ENCODE assay signal across 1 fruit fly cellular context in genomic region chr2L:5242194-5242914, dm6.
TF ChIP-seq lines count a peak whose summit lies in the region.

No protein-coding gene starts in this region.

TF ChIP-seq in whole organism, embryonic, 481 proteins besides CTCF, POLR2A, EP300 and RAD21 (continued from another document and continues in another):
- peak in 1 of 2 experiments; percentile 16 for TF ChIP-seq bsh (GFP tag; optimal IDR thresholded peaks at IDR 0.05; lab: Kevin White, UChicago)
- peak; percentile 28 for TF ChIP-seq lbe (GFP tag; optimal IDR thresholded peaks at IDR 0.05; lab: Kevin White, UChicago)
- no peak for TF ChIP-seq tll (GFP tag; optimal IDR thresholded peaks at IDR 0.05; lab: Kevin White, UChicago)
- TF ChIP-seq CG4730 (GFP tag; IDR thresholded peaks at IDR 0.05; lab: Robert Waterston, UW) = no peak
- TF ChIP-seq CG12236 (GFP tag; optimal IDR thresholded peaks at IDR 0.05; lab: Kevin White, UChicago) = no peak
- no peak for TF ChIP-seq CG10431 (GFP tag; optimal IDR thresholded peaks at IDR 0.05; lab: Kevin White, UChicago)
- no peak for TF ChIP-seq CG8924 (tag; optimal IDR thresholded peaks at IDR 0.05; lab: Kevin White, UChicago)
- TF ChIP-seq CG34422 (GFP tag; IDR thresholded peaks at IDR 0.05; lab: Robert Waterston, UW) = no peak
- no peak for TF ChIP-seq zf30C (GFP tag; optimal IDR thresholded peaks at IDR 0.05; lab: Kevin White, UChicago)
- no peak for TF ChIP-seq scrt (GFP tag; optimal IDR thresholded peaks at IDR 0.05; lab: Kevin White, UChicago)
- no peak for TF ChIP-seq dan (GFP tag; IDR thresholded peaks at IDR 0.05; lab: Robert Waterston, UW)
- TF ChIP-seq Sry-β (GFP tag; optimal IDR thresholded peaks at IDR 0.05; lab: Kevin White, UChicago) = no peak
- no peak for TF ChIP-seq bab2 (GFP tag; optimal IDR thresholded peaks at IDR 0.05; lab: Kevin White, UChicago)
- TF ChIP-seq Oli (tag; optimal IDR thresholded peaks at IDR 0.05; lab: Kevin White, UChicago) = peak; percentile 23
- TF ChIP-seq Ets65A (GFP tag; lab: Kevin White, UChicago) = peak; percentile 40
- TF ChIP-seq Dek (tag; optimal IDR thresholded peaks at IDR 0.05; lab: Kevin White, UChicago) = no peak
- peak; percentile 12 for TF ChIP-seq CG30403 (GFP tag; optimal IDR thresholded peaks at IDR 0.05; lab: Kevin White, UChicago)
- TF ChIP-seq az2 (GFP tag; optimal IDR thresholded peaks at IDR 0.05; lab: Kevin White, UChicago) = peak; percentile 1
- peak; percentile 1 for TF ChIP-seq CG6254 (GFP tag; optimal IDR thresholded peaks at IDR 0.05; lab: Kevin White, UChicago)
- no peak for TF ChIP-seq CG11085 (GFP tag; IDR thresholded peaks at IDR 0.05; lab: Robert Waterston, UW)
- no peak for TF ChIP-seq odd (GFP tag; optimal IDR thresholded peaks at IDR 0.05; lab: Kevin White, UChicago)
- no peak for TF ChIP-seq dimm (GFP tag; IDR thresholded peaks at IDR 0.05; lab: Robert Waterston, UW)
- peak; percentile 36 for TF ChIP-seq BEAF-32 (GFP tag; optimal IDR thresholded peaks at IDR 0.05; lab: Kevin White, UChicago)
- TF ChIP-seq CG9609 (GFP tag; optimal IDR thresholded peaks at IDR 0.05; lab: Kevin White, UChicago) = no peak
- TF ChIP-seq Hey (tag; optimal IDR thresholded peaks at IDR 0.05; lab: Kevin White, UChicago) = no peak
- TF ChIP-seq CG6689 (GFP tag; IDR thresholded peaks at IDR 0.05; lab: Robert Waterston, UW) = no peak
- TF ChIP-seq CG16863 (GFP tag; optimal IDR thresholded peaks at IDR 0.05; lab: Kevin White, UChicago) = no peak
- no peak for TF ChIP-seq CG30431 (GFP tag; optimal IDR thresholded peaks at IDR 0.05; lab: Kevin White, UChicago)
- TF ChIP-seq bigmax (GFP tag; optimal IDR thresholded peaks at IDR 0.05; lab: Kevin White, UChicago) = no peak
- TF ChIP-seq HHEX (GFP tag; optimal IDR thresholded peaks at IDR 0.05; lab: Kevin White, UChicago) = no peak
- TF ChIP-seq dmrt99B (tag; optimal IDR thresholded peaks at IDR 0.05; lab: Kevin White, UChicago) = peak; percentile 41
- no peak for TF ChIP-seq hbn (GFP tag; IDR thresholded peaks at IDR 0.05; lab: Robert Waterston, UW; ENCODE audit: partially characterized antibody)
- TF ChIP-seq Sox102F (GFP tag; optimal IDR thresholded peaks at IDR 0.05; lab: Kevin White, UChicago) = peak; percentile 24
- TF ChIP-seq MTF-1 (GFP tag; optimal IDR thresholded peaks at IDR 0.05; lab: Kevin White, UChicago; ENCODE audit: borderline replicate concordance) = no peak
- TF ChIP-seq zen2 (GFP tag; IDR thresholded peaks at IDR 0.05; lab: Robert Waterston, UW; ENCODE audit: partially characterized antibody) = no peak
- TF ChIP-seq Optix (GFP tag; IDR thresholded peaks at IDR 0.05; lab: Robert Waterston, UW) = no peak
- no peak for TF ChIP-seq onecut (GFP tag; IDR thresholded peaks at IDR 0.05; lab: Robert Waterston, UW)
- TF ChIP-seq Ravus (GFP tag; IDR thresholded peaks at IDR 0.05; lab: Robert Waterston, UW) = no peak
- TF ChIP-seq z (GFP tag; IDR thresholded peaks at IDR 0.05; lab: Robert Waterston, UW) = no peak
- TF ChIP-seq CG1602 (GFP tag; optimal IDR thresholded peaks at IDR 0.05; lab: Kevin White, UChicago) = no peak
- no peak for TF ChIP-seq MESR4 (GFP tag; optimal IDR thresholded peaks at IDR 0.05; lab: Kevin White, UChicago)
- peak; percentile 42; the same call in 1 of the 3 replicates for TF ChIP-seq dysf (GFP tag; IDR thresholded peaks at IDR 0.05; lab: Robert Waterston, UW)
- TF ChIP-seq CG9437 (GFP tag; optimal IDR thresholded peaks at IDR 0.05; lab: Kevin White, UChicago) = peak; percentile 3
- TF ChIP-seq seq (GFP tag; IDR thresholded peaks at IDR 0.05; lab: Robert Waterston, UW) = no peak
- no peak for TF ChIP-seq CG17186 (GFP tag; optimal IDR thresholded peaks at IDR 0.05; lab: Kevin White, UChicago)
- no peak for TF ChIP-seq CG9797 (GFP tag; optimal IDR thresholded peaks at IDR 0.05; lab: Kevin White, UChicago)
- TF ChIP-seq gt (GFP tag; IDR thresholded peaks at IDR 0.05; lab: Robert Waterston, UW) = no peak
- TF ChIP-seq mirr (GFP tag; optimal IDR thresholded peaks at IDR 0.05; lab: Kevin White, UChicago) = no peak
- no peak for TF ChIP-seq Hr3 (GFP tag; optimal IDR thresholded peaks at IDR 0.05; lab: Kevin White, UChicago)
- no peak for TF ChIP-seq CG7372 (GFP tag; IDR thresholded peaks at IDR 0.05; lab: Robert Waterston, UW)
- no peak for TF ChIP-seq vnd (GFP tag; IDR thresholded peaks at IDR 0.05; lab: Robert Waterston, UW; ENCODE audit: partially characterized antibody)
- no peak for TF ChIP-seq CG4854 (GFP tag; optimal IDR thresholded peaks at IDR 0.05; lab: Kevin White, UChicago)
- TF ChIP-seq CG17568 (GFP tag; optimal IDR thresholded peaks at IDR 0.05; lab: Kevin White, UChicago) = peak; percentile 32
- TF ChIP-seq vvl (GFP tag; IDR thresholded peaks at IDR 0.05; lab: Robert Waterston, UW) = peak; percentile 30; the same call in 1 of the 2 replicates
- TF ChIP-seq YL-1 (GFP tag; optimal IDR thresholded peaks at IDR 0.05; lab: Kevin White, UChicago) = no peak
- TF ChIP-seq amos (GFP tag; IDR thresholded peaks at IDR 0.05; lab: Robert Waterston, UW; ENCODE audit: partially characterized antibody) = 0 out of 2 replicates have a peak, but pooled peaks have one; percentile 18
- TF ChIP-seq zfh2 (GFP tag; optimal IDR thresholded peaks at IDR 0.05; lab: Kevin White, UChicago) = no peak
- TF ChIP-seq Bgb (GFP tag; IDR thresholded peaks at IDR 0.05; lab: Robert Waterston, UW; ENCODE audit: partially characterized antibody) = no peak
- no peak for TF ChIP-seq Ets97D (GFP tag; optimal IDR thresholded peaks at IDR 0.05; lab: Kevin White, UChicago)
- no peak for TF ChIP-seq unc-4 (GFP tag; IDR thresholded peaks at IDR 0.05; lab: Robert Waterston, UW; ENCODE audit: partially characterized antibody)
- TF ChIP-seq CG17385 (GFP tag; optimal IDR thresholded peaks at IDR 0.05; lab: Kevin White, UChicago) = peak; percentile 21
- no peak for TF ChIP-seq CG9817 (tag; optimal IDR thresholded peaks at IDR 0.05; lab: Kevin White, UChicago)
- 0 out of 4 replicates have a peak, but pooled peaks have one; percentile 41 for TF ChIP-seq chinmo (GFP tag; IDR thresholded peaks at IDR 0.05; lab: Robert Waterston, UW; ENCODE audit: partially characterized antibody)
- no peak for TF ChIP-seq insv (GFP tag; optimal IDR thresholded peaks at IDR 0.05; lab: Kevin White, UChicago)
- TF ChIP-seq Tbp (GFP tag; optimal IDR thresholded peaks at IDR 0.05; lab: Kevin White, UChicago) = no peak
- no peak for TF ChIP-seq Asciz (GFP tag; optimal IDR thresholded peaks at IDR 0.05; lab: Kevin White, UChicago)
- peak; percentile 68 for TF ChIP-seq Med (GFP tag; lab: Kevin White, UChicago)
- no peak for TF ChIP-seq chn (GFP tag; optimal IDR thresholded peaks at IDR 0.05; lab: Kevin White, UChicago)
- peak; percentile 54; the same call in 2 of the 3 replicates for TF ChIP-seq row (GFP tag; IDR thresholded peaks at IDR 0.05; lab: Robert Waterston, UW)
- TF ChIP-seq Six4 (GFP tag; optimal IDR thresholded peaks at IDR 0.05; lab: Kevin White, UChicago) = no peak
- no peak for TF ChIP-seq CG8388 (GFP tag; optimal IDR thresholded peaks at IDR 0.05; lab: Kevin White, UChicago)
- peak; percentile 18 for TF ChIP-seq ATbp (GFP tag; optimal IDR thresholded peaks at IDR 0.05; lab: Kevin White, UChicago)
- peak; percentile 17 for TF ChIP-seq CG13296 (GFP tag; optimal IDR thresholded peaks at IDR 0.05; lab: Kevin White, UChicago)
- 0 out of 2 replicates have a peak, but pooled peaks have one; percentile 13 for TF ChIP-seq Rfx (GFP tag; IDR thresholded peaks at IDR 0.05; lab: Robert Waterston, UW)
- no peak for TF ChIP-seq CG10462 (GFP tag; optimal IDR thresholded peaks at IDR 0.05; lab: Kevin White, UChicago)
- peak in 1 of 2 experiments; percentile 7 for TF ChIP-seq dpn (GFP tag; optimal IDR thresholded peaks at IDR 0.05; lab: Kevin White, UChicago)
- no peak for TF ChIP-seq prd (optimal IDR thresholded peaks at IDR 0.05; lab: Kevin White, UChicago)
- TF ChIP-seq prd (GFP tag; IDR thresholded peaks at IDR 0.05; lab: Robert Waterston, UW) = peak; percentile 13; the same call in 1 of the 3 replicates
- no peak for TF ChIP-seq Atf3 (GFP tag; optimal IDR thresholded peaks at IDR 0.05; lab: Kevin White, UChicago)
- no peak for TF ChIP-seq Pdp1 (GFP tag; optimal IDR thresholded peaks at IDR 0.05; lab: Kevin White, UChicago)
- peak; percentile 29 for TF ChIP-seq nmo (GFP tag; optimal IDR thresholded peaks at IDR 0.05; lab: Kevin White, UChicago)
- peak; percentile 53 for TF ChIP-seq sug (tag; optimal IDR thresholded peaks at IDR 0.05; lab: Kevin White, UChicago)
- no peak for TF ChIP-seq ham (GFP tag; IDR thresholded peaks at IDR 0.05; lab: Robert Waterston, UW)
- no peak for TF ChIP-seq CG33557 (GFP tag; optimal IDR thresholded peaks at IDR 0.05; lab: Kevin White, UChicago)
- no peak for TF ChIP-seq hb (GFP tag; IDR thresholded peaks at IDR 0.05; lab: Robert Waterston, UW; ENCODE audit: partially characterized antibody)
- TF ChIP-seq CG11696 (GFP tag; IDR thresholded peaks at IDR 0.05; lab: Robert Waterston, UW) = no peak
- TF ChIP-seq tup (GFP tag; optimal IDR thresholded peaks at IDR 0.05; lab: Kevin White, UChicago) = no peak
- peak; percentile 48 for TF ChIP-seq Deaf1 (tag; optimal IDR thresholded peaks at IDR 0.05; lab: Kevin White, UChicago)
- no peak for TF ChIP-seq Stat92E (GFP tag; optimal IDR thresholded peaks at IDR 0.05; lab: Kevin White, UChicago)
- no peak for TF ChIP-seq sd (tag; optimal IDR thresholded peaks at IDR 0.05; lab: Kevin White, UChicago)
- TF ChIP-seq toy (GFP tag; IDR thresholded peaks at IDR 0.05; lab: Robert Waterston, UW) = no peak
- peak; percentile 8 for TF ChIP-seq CG10979 (tag; optimal IDR thresholded peaks at IDR 0.05; lab: Kevin White, UChicago)
- no peak for TF ChIP-seq CG8290 (GFP tag; optimal IDR thresholded peaks at IDR 0.05; lab: Kevin White, UChicago)
- no peak for TF ChIP-seq CG8290 (tag; optimal IDR thresholded peaks at IDR 0.05; lab: Kevin White, UChicago)
- TF ChIP-seq ssp (GFP tag; IDR thresholded peaks at IDR 0.05; lab: Robert Waterston, UW) = no peak
- no peak for TF ChIP-seq Xbp1 (GFP tag; optimal IDR thresholded peaks at IDR 0.05; lab: Kevin White, UChicago)
- TF ChIP-seq gfzf (GFP tag; optimal IDR thresholded peaks at IDR 0.05; lab: Kevin White, UChicago) = no peak
- TF ChIP-seq tx (GFP tag; optimal IDR thresholded peaks at IDR 0.05; lab: Kevin White, UChicago) = no peak
- no peak for TF ChIP-seq HLH54F (GFP tag; optimal IDR thresholded peaks at IDR 0.05; lab: Kevin White, UChicago)
- peak; percentile 10 for TF ChIP-seq CG15514 (GFP tag; optimal IDR thresholded peaks at IDR 0.05; lab: Kevin White, UChicago)
- no peak for TF ChIP-seq esg (GFP tag; conservative IDR thresholded peaks at IDR 0.05; lab: Robert Waterston, UW)
- TF ChIP-seq Mad (GFP tag; optimal IDR thresholded peaks at IDR 0.05; lab: Kevin White, UChicago) = no peak
- TF ChIP-seq zfh1 (GFP tag; IDR thresholded peaks at IDR 0.05; lab: Robert Waterston, UW) = no peak
- TF ChIP-seq CrebB (tag; optimal IDR thresholded peaks at IDR 0.05; lab: Kevin White, UChicago) = no peak
- TF ChIP-seq lola (GFP tag; optimal IDR thresholded peaks at IDR 0.05; lab: Kevin White, UChicago) = no peak
- TF ChIP-seq maf-S (GFP tag; optimal IDR thresholded peaks at IDR 0.05; lab: Kevin White, UChicago) = no peak
- TF ChIP-seq CoRest (tag; optimal IDR thresholded peaks at IDR 0.05; lab: Kevin White, UChicago) = peak; percentile 11
- peak; percentile 57 for TF ChIP-seq corto (GFP tag; optimal IDR thresholded peaks at IDR 0.05; lab: Kevin White, UChicago)
- peak; percentile 11; the same call in 1 of the 3 replicates for TF ChIP-seq B-H1 (GFP tag; IDR thresholded peaks at IDR 0.05; lab: Robert Waterston, UW)
- TF ChIP-seq croc (GFP tag; conservative IDR thresholded peaks at IDR 0.05; lab: Robert Waterston, UW) = no peak
- no peak for TF ChIP-seq klu (GFP tag; IDR thresholded peaks at IDR 0.05; lab: Robert Waterston, UW)
- no peak for TF ChIP-seq Rx (GFP tag; IDR thresholded peaks at IDR 0.05; lab: Robert Waterston, UW)
- TF ChIP-seq pan (optimal IDR thresholded peaks at IDR 0.05; lab: Kevin White, UChicago) = no peak
- peak in 1 of 2 experiments; percentile 50 for TF ChIP-seq pan (GFP tag; optimal IDR thresholded peaks at IDR 0.05 in 1 of 2, IDR thresholded peaks at IDR 0.05 in 1 of 2)
- TF ChIP-seq Spps (tag; optimal IDR thresholded peaks at IDR 0.05; lab: Kevin White, UChicago) = no peak
- TF ChIP-seq CG14441 (GFP tag; IDR thresholded peaks at IDR 0.05; lab: Robert Waterston, UW) = peak; percentile 32; the same call in 1 of the 2 replicates
- no peak for TF ChIP-seq CG18262 (tag; optimal IDR thresholded peaks at IDR 0.05; lab: Kevin White, UChicago)
- TF ChIP-seq CG7963 (GFP tag; IDR thresholded peaks at IDR 0.05; lab: Robert Waterston, UW; ENCODE audit: partially characterized antibody) = no peak
- peak; percentile 43; the same call in 1 of the 3 replicates for TF ChIP-seq H15 (GFP tag; IDR thresholded peaks at IDR 0.05; lab: Robert Waterston, UW)
- peak; percentile 38 for TF ChIP-seq CG12391 (tag; optimal IDR thresholded peaks at IDR 0.05; lab: Kevin White, UChicago)
- no peak for TF ChIP-seq dati (GFP tag; IDR thresholded peaks at IDR 0.05; lab: Robert Waterston, UW)
- no peak for TF ChIP-seq oc (tag; optimal IDR thresholded peaks at IDR 0.05; lab: Kevin White, UChicago)
- TF ChIP-seq CG8089 (GFP tag; optimal IDR thresholded peaks at IDR 0.05; lab: Kevin White, UChicago) = no peak
- no peak for TF ChIP-seq mam (GFP tag; optimal IDR thresholded peaks at IDR 0.05; lab: Kevin White, UChicago)
- no peak for TF ChIP-seq CG17829 (tag; optimal IDR thresholded peaks at IDR 0.05; lab: Kevin White, UChicago)
- no peak for TF ChIP-seq bcd (GFP tag; optimal IDR thresholded peaks at IDR 0.05; lab: Kevin White, UChicago)
- peak; percentile 30; the same call in 1 of the 3 replicates for TF ChIP-seq ken (GFP tag; IDR thresholded peaks at IDR 0.05; lab: Robert Waterston, UW)
- TF ChIP-seq Myb (GFP tag; optimal IDR thresholded peaks at IDR 0.05; lab: Kevin White, UChicago) = no peak
- TF ChIP-seq luna (GFP tag; optimal IDR thresholded peaks at IDR 0.05; lab: Kevin White, UChicago) = no peak
- no peak for TF ChIP-seq HLH3B (GFP tag; IDR thresholded peaks at IDR 0.05; lab: Robert Waterston, UW)
- TF ChIP-seq Side (GFP tag; optimal IDR thresholded peaks at IDR 0.05; lab: Kevin White, UChicago) = no peak
- peak; percentile 12 for TF ChIP-seq Vsx1 (GFP tag; optimal IDR thresholded peaks at IDR 0.05; lab: Kevin White, UChicago)
- peak; percentile 28; the same call in 1 of the 2 replicates for TF ChIP-seq Scr (GFP tag; IDR thresholded peaks at IDR 0.05; lab: Robert Waterston, UW; ENCODE audit: partially characterized antibody)
- TF ChIP-seq exex (tag; optimal IDR thresholded peaks at IDR 0.05; lab: Kevin White, UChicago) = peak; percentile 69
- peak; percentile 17 for TF ChIP-seq CG4424 (GFP tag; optimal IDR thresholded peaks at IDR 0.05; lab: Kevin White, UChicago)
